Fruit fly (Drosophila melanogaster) whole organism: Measurements from ENCODE around the gene dmt.

Source experiments
- CG8478 ChIP-seq: fragments of >200 bp; optimal IDR thresholded peaks from 2 replicates; lab custom pipeline; 2018; ENCODE audit warnings: inconsistent platforms
- Dll ChIP-seq: fragments of >200 bp; optimal IDR thresholded peaks from 2 replicates; lab custom pipeline; 2017
- EcR ChIP-seq, 2 experiments: fragments of >200 bp; optimal IDR thresholded peaks; 2 replicates each; lab custom pipeline; 2017; ENCODE audit warnings: missing biosample characterization in 2 of 2, missing genetic modification characterization in 2 of 2, missing genetic modification reagents in 2 of 2
- pan ChIP-seq: fragments of >200 bp; optimal IDR thresholded peaks from 2 replicates; lab custom pipeline; 2017
- psq ChIP-seq: fragments of >200 bp; optimal IDR thresholded peaks from 2 replicates; lab custom pipeline; 2017
- usp ChIP-seq: fragments of >200 bp; optimal IDR thresholded peaks from 2 replicates; lab custom pipeline; 2017; ENCODE audit warnings: missing biosample characterization, missing genetic modification characterization, mixed read lengths

dm6 chr3R:9747900-9748663 lies 37.1 kb downstream of the dmt start:
- TF ChIP-seq psq (lab: Kevin White, UChicago) (no peak), CG8478 (no peak), Dll (lab: Kevin White, UChicago) (no peak), usp (no peak), EcR (GFP tag; optimal IDR thresholded peaks at IDR 0.05; lab: Kevin White, UChicago) (no peak), pan (lab: Kevin White, UChicago) (no peak)
